Worm (Caenorhabditis elegans) whole organism, mixed stage, embryonic: Measurements from ENCODE around the gene W04G3.5.

Experiments
- M03D4.4 ChIP-seq: sonication (generic microtip); optimal IDR thresholded peaks from 2 replicates; lab custom pipeline; 2017; ENCODE audit warnings: mild to moderate bottlenecking, missing genetic modification characterization, missing compliant biosample characterization
- bed-3 ChIP-seq: fragments of 200-800 bp; sonication (Bioruptor generic); optimal IDR thresholded peaks from 3 replicates; lab custom pipeline; 2018; ENCODE audit warnings: mild to moderate bottlenecking, missing genetic modification characterization, moderate library complexity, missing compliant biosample characterization
- blmp-1 ChIP-seq: fragments of 150-350 bp; optimal IDR thresholded peaks from 2 replicates; lab custom pipeline; 2014; ENCODE audit warnings: missing biosample characterization, missing genetic modification characterization
- ceh-39 ChIP-seq: fragments of 150-350 bp; optimal IDR thresholded peaks from 2 replicates; lab custom pipeline; 2014; ENCODE audit warnings: missing biosample characterization, missing genetic modification characterization
- ceh-43 ChIP-seq: fragments of 200-800 bp; sonication (Bioruptor generic); optimal IDR thresholded peaks from 2 replicates; lab custom pipeline; 2018; ENCODE audit warnings: mild to moderate bottlenecking, missing genetic modification characterization, moderate library complexity, missing compliant biosample characterization
- ceh-83 ChIP-seq: fragments of 200-800 bp; sonication (Bioruptor generic); optimal IDR thresholded peaks from 2 replicates; lab custom pipeline; 2018; ENCODE audit warnings: mild to moderate bottlenecking, missing genetic modification characterization, missing compliant biosample characterization
- ces-1 ChIP-seq: fragments of 150-350 bp; optimal IDR thresholded peaks from 2 replicates; lab custom pipeline; 2014; ENCODE audit warnings: missing biosample characterization, missing genetic modification reagents, missing genetic modification characterization
- cnd-1 ChIP-seq: fragments of 200-800 bp; sonication (Bioruptor generic); optimal IDR thresholded peaks from 2 replicates; lab custom pipeline; 2018; ENCODE audit warnings: mild to moderate bottlenecking, missing genetic modification characterization, missing compliant biosample characterization
- drap-1 ChIP-seq: fragments of 200-800 bp; sonication (Bioruptor generic); optimal IDR thresholded peaks from 3 replicates; lab custom pipeline; 2018; ENCODE audit warnings: mild to moderate bottlenecking, missing genetic modification characterization, missing compliant biosample characterization
- elt-1 ChIP-seq: sonication (generic microtip); optimal IDR thresholded peaks from 2 replicates; lab custom pipeline; 2017; ENCODE audit warnings: missing genetic modification characterization, mild to moderate bottlenecking, missing compliant biosample characterization, antibody characterized with exemption, moderate library complexity, borderline replicate concordance; ENCODE audit not compliant: insufficient read depth
- elt-3 ChIP-seq: fragments of 150-350 bp; optimal IDR thresholded peaks from 2 replicates; lab custom pipeline; 2014; ENCODE audit warnings: missing biosample characterization, missing genetic modification characterization
- flh-1 ChIP-seq: fragments of 200-800 bp; sonication (Bioruptor generic); optimal IDR thresholded peaks from 2 replicates; lab custom pipeline; 2018; ENCODE audit warnings: mild to moderate bottlenecking, missing genetic modification characterization, moderate library complexity, missing compliant biosample characterization
- ham-2 ChIP-seq: fragments of 200-800 bp; sonication (Bioruptor generic); optimal IDR thresholded peaks from 2 replicates; lab custom pipeline; 2018; ENCODE audit warnings: mild to moderate bottlenecking, missing genetic modification characterization, missing compliant biosample characterization
- hlh-1 ChIP-seq: fragments of 150-350 bp; optimal IDR thresholded peaks from 2 replicates; lab custom pipeline; 2014; ENCODE audit warnings: missing biosample characterization, missing genetic modification reagents, missing genetic modification characterization
- lin-13 ChIP-seq: fragments of 150-350 bp; optimal IDR thresholded peaks from 2 replicates; lab custom pipeline; 2014; ENCODE audit warnings: missing biosample characterization, missing genetic modification characterization
- lin-32 ChIP-seq: fragments of 200-800 bp; sonication (Bioruptor generic); optimal IDR thresholded peaks from 2 replicates; lab custom pipeline; 2018; ENCODE audit warnings: mild to moderate bottlenecking, missing genetic modification characterization, missing compliant biosample characterization
- lsy-2 ChIP-seq: fragments of 150-350 bp; optimal IDR thresholded peaks from 2 replicates; lab custom pipeline; 2014; ENCODE audit warnings: missing biosample characterization, missing genetic modification characterization
- mab-5 ChIP-seq: fragments of 150-350 bp; optimal IDR thresholded peaks from 2 replicates; lab custom pipeline; 2014; ENCODE audit warnings: missing biosample characterization, missing genetic modification characterization
- mep-1 ChIP-seq: fragments of 150-350 bp; optimal IDR thresholded peaks from 2 replicates; lab custom pipeline; 2017; ENCODE audit warnings: missing biosample characterization, missing genetic modification reagents, missing genetic modification characterization, inconsistent platforms
- mls-2 ChIP-seq: sonication (generic microtip); optimal IDR thresholded peaks from 2 replicates; lab custom pipeline; 2016; ENCODE audit warnings: mild to moderate bottlenecking, missing genetic modification characterization, moderate library complexity, missing compliant biosample characterization
- nhr-12 ChIP-seq: fragments of 150-350 bp; optimal IDR thresholded peaks from 2 replicates; lab custom pipeline; 2014; ENCODE audit warnings: missing biosample characterization, missing genetic modification characterization
- nhr-2 ChIP-seq: fragments of 150-350 bp; optimal IDR thresholded peaks from 2 replicates; lab custom pipeline; 2014; ENCODE audit warnings: missing biosample characterization, missing genetic modification characterization
- nhr-237 ChIP-seq: fragments of 150-350 bp; optimal IDR thresholded peaks from 2 replicates; lab custom pipeline; 2014; ENCODE audit warnings: missing biosample characterization, missing genetic modification characterization
- nhr-28 ChIP-seq: fragments of 150-350 bp; optimal IDR thresholded peaks from 2 replicates; lab custom pipeline; 2014; ENCODE audit warnings: missing biosample characterization, missing genetic modification characterization
- nhr-76 ChIP-seq: sonication (generic microtip); optimal IDR thresholded peaks from 2 replicates; lab custom pipeline; 2017; ENCODE audit warnings: missing biosample characterization, missing genetic modification characterization
- pha-4 ChIP-seq: fragments of 150-350 bp; optimal IDR thresholded peaks from 2 replicates; lab custom pipeline; 2018; ENCODE audit warnings: missing biosample characterization, missing genetic modification reagents, missing genetic modification characterization
- sem-2 ChIP-seq: fragments of 200-800 bp; sonication (Bioruptor generic); optimal IDR thresholded peaks from 2 replicates; lab custom pipeline; 2018; ENCODE audit warnings: mild to moderate bottlenecking, missing genetic modification characterization, missing compliant biosample characterization
- snpc-4 ChIP-seq: fragments of 150-350 bp; optimal IDR thresholded peaks from 2 replicates; lab custom pipeline; 2014; ENCODE audit warnings: missing biosample characterization, missing genetic modification characterization
- sptf-1 ChIP-seq: sonication (generic microtip); optimal IDR thresholded peaks from 2 replicates; lab custom pipeline; 2017; ENCODE audit warnings: mild to moderate bottlenecking, missing genetic modification characterization, moderate library complexity, missing compliant biosample characterization
- tbx-8 ChIP-seq: fragments of 200-800 bp; sonication (Bioruptor generic); optimal IDR thresholded peaks from 2 replicates; lab custom pipeline; 2018; ENCODE audit warnings: mild to moderate bottlenecking, missing genetic modification characterization, moderate library complexity, missing compliant biosample characterization
- unc-120 ChIP-seq: sonication (generic microtip); optimal IDR thresholded peaks from 2 replicates; lab custom pipeline; 2017; ENCODE audit warnings: missing genetic modification characterization, missing compliant biosample characterization; ENCODE audit not compliant: poor library complexity, severe bottlenecking
- unc-39 ChIP-seq: fragments of 150-350 bp; optimal IDR thresholded peaks from 2 replicates; lab custom pipeline; 2014; ENCODE audit warnings: missing biosample characterization, missing genetic modification characterization
- unc-62 ChIP-seq: fragments of 150-350 bp; optimal IDR thresholded peaks from 2 replicates; lab custom pipeline; 2014; ENCODE audit warnings: missing biosample characterization, missing genetic modification reagents, missing genetic modification characterization
- zip-8 ChIP-seq: fragments of 150-350 bp; optimal IDR thresholded peaks from 2 replicates; lab custom pipeline; 2014; ENCODE audit warnings: missing biosample characterization, missing genetic modification characterization
- ztf-11 ChIP-seq: fragments of 150-350 bp; optimal IDR thresholded peaks from 2 replicates; lab custom pipeline; 2014; ENCODE audit warnings: missing biosample characterization, missing genetic modification characterization

Gene W04G3.5

DNA sequence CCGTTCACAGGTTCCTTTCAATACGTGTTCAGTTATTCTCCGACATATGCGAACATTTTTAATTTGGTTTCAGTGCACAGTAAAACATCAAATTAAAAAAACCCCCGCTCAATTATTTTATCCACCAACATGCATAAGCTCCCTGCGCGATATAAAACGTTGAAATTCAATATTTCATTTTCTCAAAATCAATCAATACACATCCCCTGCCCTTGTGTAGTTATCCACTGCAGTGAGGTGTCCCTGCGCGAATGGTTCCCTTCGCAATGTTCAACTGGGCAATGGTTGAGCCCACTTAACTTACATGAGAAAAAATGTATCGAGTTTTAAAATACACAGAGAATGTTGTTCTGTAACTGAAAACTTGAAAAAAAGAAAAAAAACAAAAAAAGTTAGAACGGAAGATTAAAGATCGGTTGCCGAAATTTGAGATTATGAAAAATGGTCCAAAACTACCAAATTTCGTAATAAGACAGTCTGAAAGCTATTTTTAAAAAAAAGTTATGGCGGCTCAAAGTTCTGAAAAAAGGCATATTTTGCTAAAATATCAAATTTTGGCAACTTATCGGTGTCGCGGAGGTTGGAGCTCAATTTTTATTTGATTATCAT lies 20.6 kb downstream of the W04G3.5 start (continued):
- peak; percentile 92 for TF ChIP-seq hlh-1 (tag; lab: Kevin White, UChicago)
- TF ChIP-seq ham-2 (GFP tag; lab: Kevin White, UChicago) = no peak
- peak; percentile 100 for TF ChIP-seq nhr-237 (tag; lab: Kevin White, UChicago)
- TF ChIP-seq ceh-43 (GFP tag; lab: Kevin White, UChicago) = peak; percentile 11
- peak; percentile 79 for TF ChIP-seq nhr-28 (tag; lab: Kevin White, UChicago)
- peak; percentile 99 for TF ChIP-seq ces-1 (GFP tag; lab: Kevin White, UChicago)
- TF ChIP-seq blmp-1 (tag; lab: Kevin White, UChicago) = peak; percentile 58

DNA sequence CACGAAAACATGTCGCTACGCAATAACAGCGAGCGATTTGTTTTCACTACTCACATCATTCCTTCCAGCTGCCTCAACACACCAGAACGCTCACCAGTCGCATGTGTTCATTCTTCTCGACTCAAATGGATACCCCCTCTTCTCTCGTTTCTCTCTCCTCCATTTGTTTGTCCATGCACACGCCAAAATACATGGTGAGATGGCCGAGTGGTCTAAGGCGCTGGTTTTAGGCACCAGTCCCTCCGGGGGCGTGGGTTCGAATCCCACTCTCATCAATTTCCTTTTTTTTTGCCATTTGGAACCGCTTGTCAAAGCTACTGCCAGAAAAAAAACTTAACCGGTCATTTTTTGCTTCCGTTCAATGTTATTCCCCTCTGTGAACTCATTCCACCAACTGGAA lies 22.0 kb downstream of the W04G3.5 start:
- TF ChIP-seq sptf-1 (tag; lab: Kevin White, UChicago) (peak; percentile 86), M03D4.4 (tag; lab: Kevin White, UChicago) (peak; percentile 82), lin-32 (GFP tag; lab: Kevin White, UChicago) (peak; percentile 63), nhr-12 (peak; percentile 6), tbx-8 (GFP tag; lab: Kevin White, UChicago) (peak; percentile 51), unc-39 (no peak), ces-1 (GFP tag; lab: Kevin White, UChicago) (peak; percentile 55), bed-3 (GFP tag; lab: Kevin White, UChicago) (peak; percentile 55), ham-2 (GFP tag; lab: Kevin White, UChicago) (peak; percentile 5), ztf-11 (peak; percentile 69), mab-5 (tag; lab: Kevin White, UChicago) (no peak), unc-62 (GFP tag; lab: Kevin White, UChicago) (no peak), snpc-4 (tag; lab: Kevin White, UChicago) (no peak), ceh-83 (GFP tag; lab: Kevin White, UChicago) (peak; percentile 83), mls-2 (tag; lab: Kevin White, UChicago) (peak; percentile 88), elt-1 (tag; lab: Kevin White, UChicago) (no peak), nhr-28 (tag; lab: Kevin White, UChicago) (no peak), drap-1 (GFP tag; lab: Kevin White, UChicago) (peak; percentile 84), nhr-2 (tag; lab: Kevin White, UChicago) (no peak), flh-1 (GFP tag; lab: Kevin White, UChicago) (peak; percentile 31), blmp-1 (tag; lab: Kevin White, UChicago) (no peak), lin-13 (tag; lab: Kevin White, UChicago) (peak; percentile 64), nhr-237 (tag; lab: Kevin White, UChicago) (peak; percentile 9), sem-2 (peak; percentile 73), pha-4 (tag; lab: Kevin White, UChicago) (peak; percentile 48), lsy-2 (no peak), elt-3 (no peak), unc-120 (tag; lab: Kevin White, UChicago) (peak; percentile 46), mep-1 (tag; lab: Kevin White, UChicago) (peak; percentile 41), hlh-1 (tag; lab: Kevin White, UChicago) (no peak), ceh-39 (tag; lab: Kevin White, UChicago) (peak; percentile 16), nhr-76 (tag; lab: Kevin White, UChicago) (no peak), ceh-43 (GFP tag; lab: Kevin White, UChicago) (peak; percentile 75), cnd-1 (tag; lab: Kevin White, UChicago) (peak; percentile 86), zip-8 (tag; lab: Kevin White, UChicago) (no peak)
- TF ChIP-seq, all 35 proteins: peak for 22

DNA sequence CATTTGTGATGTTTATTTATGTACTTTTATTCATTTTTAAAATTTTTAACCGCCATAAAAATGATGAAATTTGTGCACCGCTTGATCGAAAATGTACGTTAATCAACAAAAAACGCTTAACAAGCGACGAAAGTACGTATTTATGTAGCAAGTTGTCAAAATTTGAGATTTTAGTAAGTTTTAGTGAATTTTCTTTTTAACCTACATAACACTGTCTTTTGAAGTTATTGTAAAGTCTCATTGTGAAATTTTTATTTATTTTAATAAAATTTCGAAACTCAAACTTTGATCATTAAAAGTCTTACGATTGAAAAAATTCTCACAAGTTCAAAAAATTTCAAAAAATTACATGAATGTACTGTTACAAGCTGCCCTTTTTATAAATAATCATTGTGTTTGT lies 23.9 kb downstream of the W04G3.5 start:
- TF ChIP-seq bed-3 (GFP tag; lab: Kevin White, UChicago) (no peak), mab-5 (tag; lab: Kevin White, UChicago) (no peak), tbx-8 (GFP tag; lab: Kevin White, UChicago) (no peak), nhr-237 (tag; lab: Kevin White, UChicago) (no peak)
